Worm (Caenorhabditis elegans) whole organism, L4 larva: ENCODE measurements around the gene srx-135.

Source experiments
- D1046.2 ChIP-seq: fragments of 200-800 bp; sonication (Bioruptor generic); IDR thresholded peaks from 2 replicates; pipeline ENCODE4 v1.3.6; 2022; ENCODE audit warnings: missing genetic modification characterization, missing compliant biosample characterization
- F44E2.7 ChIP-seq: fragments of 200-800 bp; sonication (Bioruptor generic); IDR thresholded peaks from 2 replicates; pipeline ENCODE4 v2.1.2; 2022; ENCODE audit warnings: missing genetic modification characterization, missing compliant biosample characterization
- Y105C5A.15 ChIP-seq: fragments of 200-800 bp; sonication (Bioruptor generic); IDR thresholded peaks from 2 replicates; pipeline ENCODE4 v1.3.6; 2022; ENCODE audit warnings: missing genetic modification characterization, missing compliant biosample characterization
- Y48G9A.11 ChIP-seq: fragments of 200-800 bp; sonication (Bioruptor generic); IDR thresholded peaks from 2 replicates; pipeline ENCODE4 v1.3.6; 2022; ENCODE audit warnings: missing genetic modification reagents, missing genetic modification characterization, missing compliant biosample characterization
- ZK337.2 ChIP-seq: fragments of 200-800 bp; sonication (Bioruptor generic); IDR thresholded peaks from 2 replicates; pipeline ENCODE4 v1.3.6; 2022; ENCODE audit warnings: missing genetic modification reagents, missing genetic modification characterization, missing compliant biosample characterization
- ZK546.5 ChIP-seq, 2 experiments: sonication (generic microtip); optimal IDR thresholded peaks; 2 replicates each; lab custom pipeline; 2017; ENCODE audit warnings: missing biosample characterization in 2 of 2, missing genetic modification characterization in 2 of 2
- ceh-62 ChIP-seq: sonication (generic microtip); optimal IDR thresholded peaks from 2 replicates; lab custom pipeline; 2017; ENCODE audit warnings: missing biosample characterization, missing genetic modification characterization
- cey-2 ChIP-seq: sonication (generic microtip); optimal IDR thresholded peaks from 3 replicates; lab custom pipeline; 2017; ENCODE audit warnings: missing genetic modification characterization, mild to moderate bottlenecking, missing compliant biosample characterization, antibody characterized with exemption, borderline replicate concordance; ENCODE audit not compliant: insufficient read depth
- daf-16 ChIP-seq, 3 experiments: sonication (generic microtip); optimal IDR thresholded peaks; 2 replicates each; lab custom pipeline; 2016 to 2017; ENCODE audit warnings: missing genetic modification characterization in 3 of 3, missing genetic modification reagents in 3 of 3, mild to moderate bottlenecking in 2 of 3, missing compliant biosample characterization in 2 of 3, missing biosample characterization in 1 of 3, moderate library complexity in 1 of 3
- dmd-9 ChIP-seq: fragments of 200-800 bp; sonication (Bioruptor generic); IDR thresholded peaks from 2 replicates; pipeline ENCODE4 v1.3.6; 2022; ENCODE audit warnings: missing genetic modification reagents, missing genetic modification characterization, missing compliant biosample characterization
- egl-27 ChIP-seq: sonication (generic microtip); optimal IDR thresholded peaks from 3 replicates; lab custom pipeline; 2017; ENCODE audit warnings: missing biosample characterization, missing genetic modification reagents, missing genetic modification characterization
- egl-43 ChIP-seq: fragments of 200-800 bp; sonication (Bioruptor generic); IDR thresholded peaks from 2 replicates; pipeline ENCODE4 v1.3.6; 2022; ENCODE audit warnings: missing genetic modification reagents, missing genetic modification characterization, missing compliant biosample characterization
- fos-1 ChIP-seq: fragments of 150-350 bp; optimal IDR thresholded peaks from 2 replicates; lab custom pipeline; 2014; ENCODE audit warnings: missing biosample characterization, missing genetic modification characterization
- gei-8 ChIP-seq: fragments of 200-800 bp; sonication (Bioruptor generic); optimal IDR thresholded peaks from 2 replicates; lab custom pipeline; 2018; ENCODE audit warnings: mild to moderate bottlenecking, missing genetic modification characterization, missing compliant biosample characterization
- hlh-11 ChIP-seq: fragments of 200-800 bp; sonication (Bioruptor generic); optimal IDR thresholded peaks from 2 replicates; lab custom pipeline; 2018; ENCODE audit warnings: mild to moderate bottlenecking, missing genetic modification characterization, missing compliant biosample characterization
- hlh-30 ChIP-seq: sonication (generic microtip); optimal IDR thresholded peaks from 2 replicates; lab custom pipeline; 2017; ENCODE audit warnings: antibody characterized with exemption, mild to moderate bottlenecking, missing genetic modification characterization, missing compliant biosample characterization; ENCODE audit not compliant: insufficient read depth
- lim-7 ChIP-seq: fragments of 200-800 bp; sonication (Bioruptor generic); IDR thresholded peaks from 2 replicates; pipeline ENCODE4 v1.3.6; 2022; ENCODE audit warnings: missing genetic modification characterization, missing compliant biosample characterization
- lin-1 ChIP-seq: fragments of 200-800 bp; sonication (Bioruptor generic); IDR thresholded peaks from 2 replicates; pipeline ENCODE4 v1.3.6; 2022; ENCODE audit warnings: missing genetic modification reagents, missing genetic modification characterization, missing compliant biosample characterization
- lin-13 ChIP-seq: fragments of 150-350 bp; optimal IDR thresholded peaks from 2 replicates; lab custom pipeline; 2014; ENCODE audit warnings: missing biosample characterization, missing genetic modification reagents, missing genetic modification characterization
- mdt-29 ChIP-seq: fragments of 200-800 bp; sonication (Bioruptor generic); IDR thresholded peaks from 2 replicates; pipeline ENCODE4 v1.3.6; 2022; ENCODE audit warnings: missing genetic modification reagents, missing genetic modification characterization, missing compliant biosample characterization
- mxl-2 ChIP-seq: fragments of 200-800 bp; sonication (Bioruptor generic); conservative IDR thresholded peaks from 2 replicates; pipeline ENCODE4 v1.3.6; 2022; ENCODE audit warnings: missing genetic modification reagents, missing genetic modification characterization, missing compliant biosample characterization
- mxl-3 ChIP-seq: fragments of 200-800 bp; sonication (Bioruptor generic); optimal IDR thresholded peaks from 2 replicates; lab custom pipeline; 2018; ENCODE audit warnings: mild to moderate bottlenecking, missing genetic modification characterization, missing compliant biosample characterization
- nhr-10 ChIP-seq: fragments of 150-350 bp; optimal IDR thresholded peaks from 2 replicates; lab custom pipeline; 2014; ENCODE audit warnings: missing biosample characterization, missing genetic modification characterization
- nhr-11 ChIP-seq: fragments of 150-350 bp; optimal IDR thresholded peaks from 2 replicates; lab custom pipeline; 2014; ENCODE audit warnings: missing biosample characterization, missing genetic modification characterization
- nhr-28 ChIP-seq: fragments of 150-350 bp; optimal IDR thresholded peaks from 2 replicates; lab custom pipeline; 2014; ENCODE audit warnings: missing biosample characterization, missing genetic modification characterization
- nhr-48 ChIP-seq: sonication (generic microtip); optimal IDR thresholded peaks from 2 replicates; lab custom pipeline; 2016; ENCODE audit warnings: mild to moderate bottlenecking, missing genetic modification characterization, missing compliant biosample characterization
- nhr-6 ChIP-seq: fragments of 150-350 bp; optimal IDR thresholded peaks from 2 replicates; lab custom pipeline; 2014; ENCODE audit warnings: missing biosample characterization, missing genetic modification characterization
- nhr-77 ChIP-seq: fragments of 150-350 bp; optimal IDR thresholded peaks from 2 replicates; lab custom pipeline; 2014; ENCODE audit warnings: missing biosample characterization, missing genetic modification characterization
- pha-4 ChIP-seq, 2 experiments: fragments of 150-350 bp in 1 of 2; fragments of 200-800 bp in 1 of 2; sonication (Bioruptor generic) in 1 of 2; IDR thresholded peaks in 1 of 2; optimal IDR thresholded peaks in 1 of 2; 2 replicates each; pipeline versions ENCODE4 v1.3.6 to Lab custom; 2014 to 2022; ENCODE audit warnings: missing genetic modification characterization in 2 of 2, missing genetic modification reagents in 2 of 2, missing biosample characterization in 1 of 2, missing compliant biosample characterization in 1 of 2
- php-3 ChIP-seq: fragments of 200-800 bp; sonication (Bioruptor generic); IDR thresholded peaks from 2 replicates; pipeline ENCODE4 v1.3.6; 2022; ENCODE audit warnings: missing genetic modification reagents, missing genetic modification characterization, missing compliant biosample characterization
- pqm-1 ChIP-seq: sonication (generic microtip); optimal IDR thresholded peaks from 2 replicates; lab custom pipeline; 2017; ENCODE audit warnings: missing biosample characterization, missing genetic modification characterization
- rbr-2 ChIP-seq: sonication (generic microtip); optimal IDR thresholded peaks from 2 replicates; lab custom pipeline; 2016; ENCODE audit warnings: missing genotype, missing genetic modification characterization, missing compliant biosample characterization
- saeg-2 ChIP-seq: fragments of 200-800 bp; sonication (Bioruptor generic); IDR thresholded peaks from 2 replicates; pipeline ENCODE4 v1.3.6; 2022; ENCODE audit warnings: missing genetic modification reagents, missing genetic modification characterization, missing compliant biosample characterization
- snpc-4 ChIP-seq: fragments of 150-350 bp; optimal IDR thresholded peaks from 2 replicates; lab custom pipeline; 2014; ENCODE audit warnings: missing biosample characterization, missing genetic modification characterization
- spr-3 ChIP-seq: fragments of 200-800 bp; sonication (Bioruptor generic); optimal IDR thresholded peaks from 2 replicates; lab custom pipeline; 2018; ENCODE audit warnings: mild to moderate bottlenecking, missing genetic modification characterization, missing compliant biosample characterization
- tra-1 ChIP-seq: fragments of 200-800 bp; sonication (Bioruptor generic); IDR thresholded peaks from 2 replicates; pipeline ENCODE4 v1.3.6; 2022; ENCODE audit warnings: missing genetic modification reagents, missing genetic modification characterization, missing compliant biosample characterization
- unc-39 ChIP-seq: sonication (generic microtip); optimal IDR thresholded peaks from 2 replicates; lab custom pipeline; 2017; ENCODE audit warnings: missing biosample characterization, missing genetic modification characterization
- unc-62 ChIP-seq, 3 experiments: fragments of 150-350 bp in 1 of 3; sonication (generic microtip); optimal IDR thresholded peaks in 2 of 3; peaks in 1 of 3; 1 replicate in 1 of 3; 2 replicates in 2 of 3; lab custom pipeline; 2014 to 2017; ENCODE audit warnings: missing biosample characterization in 3 of 3, missing genetic modification characterization in 3 of 3, missing genetic modification reagents in 3 of 3, missing genotype in 1 of 3
- zfp-3 ChIP-seq: fragments of 200-800 bp; sonication (Bioruptor generic); conservative IDR thresholded peaks from 2 replicates; pipeline ENCODE4 v1.3.6; 2022; ENCODE audit warnings: missing genetic modification reagents, missing genetic modification characterization, missing compliant biosample characterization
- zip-11 ChIP-seq: fragments of 200-800 bp; sonication (Bioruptor generic); IDR thresholded peaks from 2 replicates; pipeline ENCODE4 v1.3.6; 2022; ENCODE audit warnings: missing genetic modification characterization, missing compliant biosample characterization

srx-135 gene

ce11 chrV:13866353-13866752 lies 7.3 kb downstream of the srx-135 start, which contains the start of gene nhr-175:
Gene nhr-175 (plus strand): TSS chrV:13866691.
- TF ChIP-seq egl-27 (tag; lab: Kevin White, UChicago) (no peak), gei-8 (GFP tag; lab: Kevin White, UChicago) (no peak), cey-2 (tag; lab: Kevin White, UChicago) (no peak), saeg-2 (GFP tag; lab: Robert Waterston, UW) (no peak), php-3 (GFP tag; lab: Robert Waterston, UW) (no peak), nhr-77 (tag; lab: Kevin White, UChicago) (no peak), D1046.2 (no peak), hlh-30 (tag; lab: Kevin White, UChicago) (no peak), lim-7 (GFP tag; lab: Robert Waterston, UW) (no peak), ceh-62 (no peak), zfp-3 (GFP tag; lab: Robert Waterston, UW) (no peak), unc-39 (tag; lab: Kevin White, UChicago) (no peak), spr-3 (GFP tag; lab: Kevin White, UChicago) (no peak), egl-43 (GFP tag; lab: Robert Waterston, UW) (no peak), tra-1 (GFP tag; lab: Robert Waterston, UW) (no peak)

- TF ChIP-seq hlh-11 (no peak), mxl-3 (GFP tag; lab: Kevin White, UChicago) (no peak), nhr-28 (tag; lab: Kevin White, UChicago) (peak; percentile 89), nhr-11 (tag; lab: Kevin White, UChicago) (peak; percentile 100), nhr-77 (tag; lab: Kevin White, UChicago) (no peak)
These were observed 10.5 kb downstream of the srx-135 start for ce11 chrV:13869551-13869950.

ce11 chrV:13872895-13873294 lies 13.9 kb downstream of the srx-135 start, which contains the start of gene cpt-5:
Gene cpt-5 (plus strand): TSS chrV:13873195.
- TF ChIP-seq mdt-29 (GFP tag; lab: Robert Waterston, UW) = no peak

ce11 chrV:13873323-13873722 lies 14.3 kb downstream of the srx-135 start:
- no peak for TF ChIP-seq spr-3 (GFP tag; lab: Kevin White, UChicago)
- no peak for TF ChIP-seq rbr-2
- no peak for TF ChIP-seq Y48G9A.11
- no peak for TF ChIP-seq dmd-9 (GFP tag; lab: Robert Waterston, UW)
- no peak for TF ChIP-seq lin-1 (GFP tag; lab: Robert Waterston, UW)
- peak in 1 of 2 experiments; percentile 94 for TF ChIP-seq unc-62 (GFP tag; optimal IDR thresholded peaks at IDR 0.05 in 1 of 2; lab: Kevin White, UChicago)
- no peak for TF ChIP-seq unc-62 (tag; optimal IDR thresholded peaks at IDR 0.05; lab: Kevin White, UChicago)
- TF ChIP-seq Y105C5A.15 (GFP tag; lab: Robert Waterston, UW) = no peak
- no peak for TF ChIP-seq snpc-4 (tag; lab: Kevin White, UChicago)

- no peak for TF ChIP-seq nhr-10 (tag; lab: Kevin White, UChicago)
- TF ChIP-seq zip-11 = no peak
- TF ChIP-seq mxl-2 (GFP tag; lab: Robert Waterston, UW) = no peak
These were observed 17.5 kb downstream of the srx-135 start, which contains the start of gene T22G5.1 for ce11 chrV:13876529-13876928. Gene T22G5.1 (plus strand): TSS chrV:13876829.

ce11 chrV:13878226-13878625 lies 19.2 kb downstream of the srx-135 start:
- TF ChIP-seq unc-62 (GFP tag; optimal IDR thresholded peaks at IDR 0.05 in 1 of 2; lab: Kevin White, UChicago) (peak in 1 of 2 experiments; percentile 98), unc-62 (tag; optimal IDR thresholded peaks at IDR 0.05; lab: Kevin White, UChicago) (no peak), ZK337.2 (no peak), fos-1 (no peak), pqm-1 (tag; lab: Kevin White, UChicago) (peak; percentile 61), nhr-77 (tag; lab: Kevin White, UChicago) (peak; percentile 65), nhr-28 (tag; lab: Kevin White, UChicago) (peak; percentile 95), nhr-48 (peak; percentile 28), ZK546.5 (tag; optimal IDR thresholded peaks at IDR 0.05; lab: Kevin White, UChicago) (no peak), pha-4 (GFP tag; IDR thresholded peaks at IDR 0.05; lab: Robert Waterston, UW) (no peak), pha-4 (tag; optimal IDR thresholded peaks at IDR 0.05; lab: Kevin White, UChicago) (no peak), hlh-30 (tag; lab: Kevin White, UChicago) (peak; percentile 67), F44E2.7 (no peak), daf-16 (GFP tag; optimal IDR thresholded peaks at IDR 0.05; lab: Kevin White, UChicago) (no peak), daf-16 (tag; optimal IDR thresholded peaks at IDR 0.05; lab: Kevin White, UChicago) (peak; percentile 91), nhr-10 (tag; lab: Kevin White, UChicago) (peak; percentile 29), nhr-6 (tag; lab: Kevin White, UChicago) (peak; percentile 70), lin-13 (GFP tag; lab: Kevin White, UChicago) (peak; percentile 7)
